In the genomic region with DNA sequence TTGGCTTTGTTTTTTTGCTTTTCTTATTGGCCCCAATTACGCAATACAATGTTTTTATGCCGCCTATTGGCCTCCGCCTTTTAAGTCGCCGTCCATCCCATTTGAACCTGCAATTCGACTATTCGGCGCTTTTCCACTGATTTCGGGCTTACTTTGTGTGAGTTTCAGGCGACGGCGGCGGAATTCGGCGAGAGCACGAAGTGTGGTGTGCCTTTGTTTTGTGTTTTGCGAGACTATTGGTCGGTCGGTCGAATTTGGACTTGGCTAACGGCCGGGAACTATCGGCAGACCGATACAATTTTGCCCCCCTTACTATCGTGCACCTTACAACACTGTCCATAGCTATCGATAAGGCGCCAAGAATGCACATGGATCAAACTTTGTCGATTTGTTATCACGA, we compare ENCODE assay signal across 6 fruit fly cellular contexts.
TF ChIP-seq lines count a peak whose summit lies in the region.

P5CDh1 (minus strand) TSS at position 278 of the 400 bp plus-strand sequence.

- TF ChIP-seq CTCF in whole organism, embryonic (GFP tag; optimal IDR thresholded peaks at IDR 0.05; lab: Kevin White, UChicago), result peak; percentile 37

TF ChIP-seq in whole organism, 6 proteins besides CTCF, POLR2A, EP300 and RAD21:
- TF ChIP-seq psq (optimal IDR thresholded peaks at IDR 0.05; lab: Kevin White, UChicago) (no peak), usp (GFP tag; optimal IDR thresholded peaks at IDR 0.05; lab: Kevin White, UChicago) (no peak), CG8478 (optimal IDR thresholded peaks at IDR 0.05; lab: Kevin White, UChicago) (no peak), pan (optimal IDR thresholded peaks at IDR 0.05; lab: Kevin White, UChicago) (no peak), EcR (GFP tag; optimal IDR thresholded peaks at IDR 0.05; lab: Kevin White, UChicago) (no peak), Dll (optimal IDR thresholded peaks at IDR 0.05; lab: Kevin White, UChicago) (peak; percentile 36)

TF ChIP-seq in whole organism, adult, 20 proteins besides CTCF, POLR2A, EP300 and RAD21:
- TF ChIP-seq CG5204 (GFP tag; optimal IDR thresholded peaks at IDR 0.05; lab: Kevin White, UChicago), result peak; percentile 49
- no peak for TF ChIP-seq CG7045 (GFP tag; optimal IDR thresholded peaks at IDR 0.05; lab: Kevin White, UChicago)
- TF ChIP-seq CG7101 (tag; optimal IDR thresholded peaks at IDR 0.05; lab: Kevin White, UChicago), result peak; percentile 40
- peak; percentile 68 for TF ChIP-seq CG1620 (GFP tag; optimal IDR thresholded peaks at IDR 0.05; lab: Kevin White, UChicago)
- peak; percentile 64 for TF ChIP-seq bab1 (GFP tag; optimal IDR thresholded peaks at IDR 0.05; lab: Kevin White, UChicago)
- TF ChIP-seq CG12768 (GFP tag; optimal IDR thresholded peaks at IDR 0.05; lab: Kevin White, UChicago), result peak; percentile 79
- TF ChIP-seq CG11617 (GFP tag; optimal IDR thresholded peaks at IDR 0.05; lab: Kevin White, UChicago), result peak; percentile 88
- no peak for TF ChIP-seq tj (GFP tag; optimal IDR thresholded peaks at IDR 0.05; lab: Kevin White, UChicago)
- peak; percentile 77 for TF ChIP-seq Crg-1 (GFP tag; optimal IDR thresholded peaks at IDR 0.05; lab: Kevin White, UChicago)
- TF ChIP-seq cnc (optimal IDR thresholded peaks at IDR 0.05; lab: Kevin White, UChicago), result no peak
- peak; percentile 3 for TF ChIP-seq cic (GFP tag; optimal IDR thresholded peaks at IDR 0.05; lab: Kevin White, UChicago)
- TF ChIP-seq ovo (GFP tag; optimal IDR thresholded peaks at IDR 0.05; lab: Kevin White, UChicago), result peak; percentile 36
- TF ChIP-seq kay (GFP tag; lab: Kevin White, UChicago; ENCODE audit: borderline replicate concordance), result no peak
- peak; percentile 52 for TF ChIP-seq Mnt (GFP tag; optimal IDR thresholded peaks at IDR 0.05; lab: Kevin White, UChicago)
- peak; percentile 16 for TF ChIP-seq pad (GFP tag; optimal IDR thresholded peaks at IDR 0.05; lab: Kevin White, UChicago)
- TF ChIP-seq Hr96 (GFP tag; optimal IDR thresholded peaks at IDR 0.05; lab: Kevin White, UChicago), result peak; percentile 68
TF ChIP-seq in whole organism, adult: peak in this region for 12.

TF ChIP-seq in whole organism, embryonic, 481 proteins besides CTCF, POLR2A, EP300 and RAD21 (continues in another document):
- no peak for TF ChIP-seq kah (GFP tag; optimal IDR thresholded peaks at IDR 0.05; lab: Kevin White, UChicago)
- peak; percentile 81 for TF ChIP-seq Sry-δ (GFP tag; optimal IDR thresholded peaks at IDR 0.05; lab: Kevin White, UChicago)
- no peak for TF ChIP-seq CG17568 (GFP tag; optimal IDR thresholded peaks at IDR 0.05; lab: Kevin White, UChicago)
- no peak for TF ChIP-seq pfk (GFP tag; optimal IDR thresholded peaks at IDR 0.05; lab: Kevin White, UChicago)
- no peak for TF ChIP-seq CG14965 (GFP tag; optimal IDR thresholded peaks at IDR 0.05; lab: Kevin White, UChicago; ENCODE audit: borderline replicate concordance)
- TF ChIP-seq pb (GFP tag; optimal IDR thresholded peaks at IDR 0.05; lab: Kevin White, UChicago), result no peak
- TF ChIP-seq dimm (GFP tag; IDR thresholded peaks at IDR 0.05; lab: Robert Waterston, UW), result no peak
- TF ChIP-seq Blimp-1 (GFP tag; optimal IDR thresholded peaks at IDR 0.05; lab: Kevin White, UChicago), result no peak
- TF ChIP-seq grn (GFP tag; optimal IDR thresholded peaks at IDR 0.05; lab: Kevin White, UChicago), result no peak
- peak; percentile 74; the same call in 1 of the 3 replicates for TF ChIP-seq mld (GFP tag; IDR thresholded peaks at IDR 0.05; lab: Robert Waterston, UW; ENCODE audit: partially characterized antibody)
- no peak for TF ChIP-seq CG10462 (GFP tag; optimal IDR thresholded peaks at IDR 0.05; lab: Kevin White, UChicago)
- TF ChIP-seq CG8924 (tag; optimal IDR thresholded peaks at IDR 0.05; lab: Kevin White, UChicago), result no peak
- TF ChIP-seq sc (optimal IDR thresholded peaks at IDR 0.05; lab: Kevin White, UChicago), result no peak
- no peak for TF ChIP-seq sc (GFP tag; optimal IDR thresholded peaks at IDR 0.05; lab: Kevin White, UChicago)
- TF ChIP-seq CG13894 (tag; optimal IDR thresholded peaks at IDR 0.05; lab: Kevin White, UChicago), result peak; percentile 62
- TF ChIP-seq CG11560 (tag; IDR thresholded peaks at IDR 0.05; lab: Robert Waterston, UW), result no peak
- peak; percentile 11 for TF ChIP-seq CG4282 (GFP tag; optimal IDR thresholded peaks at IDR 0.05; lab: Kevin White, UChicago)

TF ChIP-seq in whole organism, prepupa, 60 proteins besides CTCF, POLR2A, EP300 and RAD21 (continues in another document):
- peak; percentile 47; the same call in 1 of the 3 replicates for TF ChIP-seq CG6163 (GFP tag; IDR thresholded peaks at IDR 0.05; lab: Robert Waterston, UW)
- 0 out of 2 replicates have a peak, but pooled peaks have one; percentile 10 for TF ChIP-seq CG11294 (GFP tag; IDR thresholded peaks at IDR 0.05; lab: Robert Waterston, UW)
- TF ChIP-seq vri (GFP tag; optimal IDR thresholded peaks at IDR 0.05; lab: Kevin White, UChicago), result peak; percentile 85
- TF ChIP-seq Hr38 (GFP tag; optimal IDR thresholded peaks at IDR 0.05; lab: Kevin White, UChicago), result no peak
- peak; percentile 65 for TF ChIP-seq CG1621 (tag; optimal IDR thresholded peaks at IDR 0.05; lab: Kevin White, UChicago)
- no peak for TF ChIP-seq CG6854 (GFP tag; optimal IDR thresholded peaks at IDR 0.05; lab: Kevin White, UChicago)
- no peak for TF ChIP-seq CG7368 (GFP tag; optimal IDR thresholded peaks at IDR 0.05; lab: Kevin White, UChicago)
- no peak for TF ChIP-seq Blimp-1 (GFP tag; optimal IDR thresholded peaks at IDR 0.05; lab: Kevin White, UChicago)
- no peak for TF ChIP-seq Sox15 (GFP tag; optimal IDR thresholded peaks at IDR 0.05; lab: Kevin White, UChicago)
- peak; percentile 11 for TF ChIP-seq CG3032 (tag; optimal IDR thresholded peaks at IDR 0.05; lab: Kevin White, UChicago)
- no peak for TF ChIP-seq Ets21C (GFP tag; optimal IDR thresholded peaks at IDR 0.05; lab: Kevin White, UChicago)
- no peak for TF ChIP-seq Ets96B (tag; optimal IDR thresholded peaks at IDR 0.05; lab: Kevin White, UChicago)
- peak; percentile 43 for TF ChIP-seq Eip78C (GFP tag; lab: Kevin White, UChicago)
- TF ChIP-seq acj6 (GFP tag; optimal IDR thresholded peaks at IDR 0.05; lab: Kevin White, UChicago), result no peak
- TF ChIP-seq CG3919 (GFP tag; optimal IDR thresholded peaks at IDR 0.05; lab: Kevin White, UChicago), result peak; percentile 10
- peak; percentile 25 for TF ChIP-seq cyc (GFP tag; optimal IDR thresholded peaks at IDR 0.05; lab: Kevin White, UChicago)
- peak; percentile 25 for TF ChIP-seq fkh (GFP tag; optimal IDR thresholded peaks at IDR 0.05; lab: Kevin White, UChicago)

TF ChIP-seq in whole organism, pupa, 21 proteins besides CTCF, POLR2A, EP300 and RAD21:
- no peak for TF ChIP-seq gl (tag; optimal IDR thresholded peaks at IDR 0.05; lab: Kevin White, UChicago)
- TF ChIP-seq D1 (tag; optimal IDR thresholded peaks at IDR 0.05; lab: Kevin White, UChicago), result no peak
- peak; percentile 15; the same call in 1 of the 2 replicates for TF ChIP-seq CG32121 (GFP tag; IDR thresholded peaks at IDR 0.05; lab: Robert Waterston, UW)
- no peak for TF ChIP-seq CG13204 (GFP tag; optimal IDR thresholded peaks at IDR 0.05; lab: Kevin White, UChicago)
- no peak for TF ChIP-seq CG8301 (tag; optimal IDR thresholded peaks at IDR 0.05; lab: Kevin White, UChicago)
- TF ChIP-seq fd96Ca (GFP tag; IDR thresholded peaks at IDR 0.05; lab: Robert Waterston, UW), result peak; percentile 41; the same call in 1 of the 3 replicates
- peak; percentile 39; the same call in 2 of the 3 replicates for TF ChIP-seq CG4496 (GFP tag; IDR thresholded peaks at IDR 0.05; lab: Robert Waterston, UW)
- no peak for TF ChIP-seq CG12605 (GFP tag; IDR thresholded peaks at IDR 0.05; lab: Robert Waterston, UW)
- TF ChIP-seq CG9948 (tag; optimal IDR thresholded peaks at IDR 0.05; lab: Kevin White, UChicago), result no peak
- TF ChIP-seq CG10348 (GFP tag; IDR thresholded peaks at IDR 0.05; lab: Robert Waterston, UW), result no peak
- TF ChIP-seq Ets98B (GFP tag; IDR thresholded peaks at IDR 0.05; lab: Robert Waterston, UW), result peak; percentile 53
- no peak for TF ChIP-seq Pif1A (GFP tag; optimal IDR thresholded peaks at IDR 0.05; lab: Kevin White, UChicago)
- no peak for TF ChIP-seq CG14655 (GFP tag; optimal IDR thresholded peaks at IDR 0.05; lab: Kevin White, UChicago)
- TF ChIP-seq Pif1B (GFP tag; optimal IDR thresholded peaks at IDR 0.05; lab: Kevin White, UChicago), result no peak
- no peak for TF ChIP-seq CG15710 (tag; optimal IDR thresholded peaks at IDR 0.05; lab: Kevin White, UChicago)

TF ChIP-seq in whole organism, wandering third instar larva, 38 proteins besides CTCF, POLR2A, EP300 and RAD21:
- TF ChIP-seq foxo (GFP tag; optimal IDR thresholded peaks at IDR 0.05; lab: Kevin White, UChicago), result peak in 1 of 2 experiments; percentile 29
- TF ChIP-seq Hnf4 (GFP tag; optimal IDR thresholded peaks at IDR 0.05; lab: Kevin White, UChicago), result peak; percentile 52
- TF ChIP-seq ey (GFP tag; optimal IDR thresholded peaks at IDR 0.05; lab: Kevin White, UChicago), result peak; percentile 13
- TF ChIP-seq Hr78 (GFP tag; optimal IDR thresholded peaks at IDR 0.05; lab: Kevin White, UChicago), result no peak
- no peak for TF ChIP-seq Dfd (GFP tag; optimal IDR thresholded peaks at IDR 0.05; lab: Kevin White, UChicago)
- no peak for TF ChIP-seq CG9705 (GFP tag; optimal IDR thresholded peaks at IDR 0.05; lab: Kevin White, UChicago)
- no peak for TF ChIP-seq Myc (optimal IDR thresholded peaks at IDR 0.05; lab: Kevin White, UChicago)
- TF ChIP-seq rgr (GFP tag; optimal IDR thresholded peaks at IDR 0.05; lab: Kevin White, UChicago), result peak; percentile 55
- TF ChIP-seq Hr83 (GFP tag; optimal IDR thresholded peaks at IDR 0.05; lab: Kevin White, UChicago; ENCODE audit: poor library complexity, severe bottlenecking), result peak; percentile 70
- peak; percentile 33 for TF ChIP-seq h (GFP tag; optimal IDR thresholded peaks at IDR 0.05; lab: Kevin White, UChicago)
- TF ChIP-seq Vsx2 (GFP tag; optimal IDR thresholded peaks at IDR 0.05; lab: Kevin White, UChicago; ENCODE audit: partially characterized antibody), result peak; percentile 0
